Worm (Caenorhabditis elegans): ENCODE data around the gene tag-314.

The tag-314 gene

DNA sequence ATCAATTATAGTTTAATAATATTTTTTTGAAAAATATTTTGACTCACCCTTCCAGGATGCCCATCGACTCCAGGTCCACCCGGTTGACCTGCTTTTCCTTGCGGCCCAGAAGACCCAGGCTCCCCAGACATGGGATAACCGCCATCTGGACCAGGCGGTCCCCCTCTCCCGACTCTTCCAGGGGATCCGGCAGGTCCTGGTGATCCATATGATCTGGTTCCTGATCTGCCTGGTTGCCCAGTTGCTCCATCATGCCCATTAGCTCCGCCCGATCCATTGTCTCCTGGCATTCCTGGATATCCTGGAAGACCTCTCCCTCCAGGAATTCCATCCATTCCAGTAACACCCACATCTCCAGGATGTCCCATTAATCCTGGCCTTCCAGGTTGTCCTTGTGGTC, 34.8 kb downstream of the tag-314 start:
- TF ChIP-seq blmp-1 (tag; optimal IDR thresholded peaks at IDR 0.05; ENCODE audit: insufficient read depth) (no peak), Y55F3AM.14 (GFP tag; optimal IDR thresholded peaks at IDR 0.05) (peak; percentile 74)

- TF ChIP-seq nhr-21 (tag; optimal IDR thresholded peaks at IDR 0.05) (peak; percentile 13), fos-1 (tag; optimal IDR thresholded peaks at IDR 0.05) (peak; percentile 8), unc-62 (GFP tag; optimal IDR thresholded peaks at IDR 0.05) (no peak)
Measured at ce11 chrV:10388318-10388717, 40.2 kb downstream of the tag-314 start, which contains the start of gene AC3.5. AC3.5 (plus strand) TSS chrV:10388527.

- TF ChIP-seq nhr-21 (tag; optimal IDR thresholded peaks at IDR 0.05) (no peak), mab-5 (tag; optimal IDR thresholded peaks at IDR 0.05) (no peak), ama-1 (optimal IDR thresholded peaks at IDR 0.05) (no peak), ztf-4 (tag; optimal IDR thresholded peaks at IDR 0.05) (no peak)
Measured at ce11 chrV:10387412-10387811, 41.1 kb downstream of the tag-314 start.

- TF ChIP-seq ceh-82 (tag; optimal IDR thresholded peaks at IDR 0.05) (no peak), ceh-16 (tag; optimal IDR thresholded peaks at IDR 0.05) (no peak), nhr-10 (tag; optimal IDR thresholded peaks at IDR 0.05) (no peak)
Measured at ce11 chrV:10383950-10384349, 44.6 kb downstream of the tag-314 start, which contains the start of gene spe-10. spe-10 (plus strand) TSS chrV:10384250.

DNA sequence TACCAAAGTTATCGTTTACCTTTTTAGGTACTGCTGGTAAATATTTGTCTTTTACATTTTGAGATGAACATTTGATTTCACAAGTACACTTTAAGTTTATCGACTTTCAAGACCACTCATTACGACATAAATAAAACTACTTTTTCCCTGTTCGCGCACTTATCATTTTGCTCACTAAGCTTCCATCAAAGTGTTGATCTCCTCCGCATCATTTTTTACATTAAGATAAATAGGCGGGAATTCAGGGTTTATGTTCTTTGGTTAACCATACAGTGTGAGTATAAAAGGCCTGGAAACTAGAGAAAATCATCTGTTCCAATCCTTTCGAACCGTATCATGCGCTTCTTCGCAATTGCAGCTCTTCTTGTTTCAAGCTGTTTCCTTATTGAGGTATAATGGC, 46.4 kb downstream of the tag-314 start, which contains the start of gene pqn-2:
TSS of gene pqn-2 (plus strand) at position 301 of the 400 bp plus-strand sequence.
- TF ChIP-seq unc-55 (GFP tag; optimal IDR thresholded peaks at IDR 0.05): no peak
- no peak for TF ChIP-seq mdl-1 (tag; optimal IDR thresholded peaks at IDR 0.05)
- no peak for TF ChIP-seq unc-62 (GFP tag; optimal IDR thresholded peaks at IDR 0.05)
- TF ChIP-seq zag-1 (tag; optimal IDR thresholded peaks at IDR 0.05): no peak
- no peak for TF ChIP-seq alr-1 (tag; optimal IDR thresholded peaks at IDR 0.05)
- TF ChIP-seq crh-2 (tag; optimal IDR thresholded peaks at IDR 0.05): no peak
- no peak for TF ChIP-seq fos-1 (tag; optimal IDR thresholded peaks at IDR 0.05)
- TF ChIP-seq nhr-21 (tag; optimal IDR thresholded peaks at IDR 0.05): no peak
- TF ChIP-seq ZK546.5 (tag; optimal IDR thresholded peaks at IDR 0.05): no peak
- TF ChIP-seq nhr-12 (tag; optimal IDR thresholded peaks at IDR 0.05): no peak
- no peak for TF ChIP-seq Y55F3AM.14 (GFP tag; optimal IDR thresholded peaks at IDR 0.05)
- TF ChIP-seq gmeb-1 (tag; optimal IDR thresholded peaks at IDR 0.05): no peak
- no peak for TF ChIP-seq elt-1 (tag; optimal IDR thresholded peaks at IDR 0.05)
- no peak for TF ChIP-seq ama-1 (optimal IDR thresholded peaks at IDR 0.05)

DNA sequence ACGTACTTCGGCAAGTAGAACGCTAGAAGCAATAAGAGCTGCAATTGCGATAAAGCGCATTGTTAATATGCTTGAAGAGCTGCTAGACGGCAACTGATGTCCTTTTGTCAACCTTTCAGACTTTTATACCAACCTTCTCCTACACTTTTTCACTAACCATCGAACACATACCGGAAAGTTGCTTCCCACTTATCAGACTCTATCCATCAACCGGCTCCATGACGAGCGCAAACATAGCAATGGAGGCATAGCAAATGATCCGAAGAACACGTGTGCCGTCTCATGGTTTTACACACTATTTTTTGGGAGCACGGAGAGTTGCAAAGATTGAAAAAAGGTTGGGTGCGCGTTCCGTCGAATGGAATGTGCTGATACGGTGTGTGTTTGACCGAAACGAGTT, 46.8 kb downstream of the tag-314 start, which contains the start of gene abu-1:
TSS of gene abu-1 (minus strand) at position 101 of the 400 bp plus-strand sequence.
- TF ChIP-seq sma-3 (GFP tag; optimal IDR thresholded peaks at IDR 0.05) (no peak), lin-39 (tag; optimal IDR thresholded peaks at IDR 0.05) (no peak), unc-39 (tag; optimal IDR thresholded peaks at IDR 0.05) (no peak), sem-4 (tag; optimal IDR thresholded peaks at IDR 0.05) (no peak), aly-2 (tag; optimal IDR thresholded peaks at IDR 0.05) (no peak), mdl-1 (tag; optimal IDR thresholded peaks at IDR 0.05) (no peak), egl-27 (tag; optimal IDR thresholded peaks at IDR 0.05) (no peak), nhr-237 (tag; optimal IDR thresholded peaks at IDR 0.05) (no peak), zag-1 (tag; optimal IDR thresholded peaks at IDR 0.05) (no peak), unc-55 (GFP tag; optimal IDR thresholded peaks at IDR 0.05) (no peak), peb-1 (tag; optimal IDR thresholded peaks at IDR 0.05) (no peak), nhr-25 (tag; optimal IDR thresholded peaks at IDR 0.05) (no peak), ztf-4 (tag; optimal IDR thresholded peaks at IDR 0.05) (no peak), nhr-11 (tag; optimal IDR thresholded peaks at IDR 0.05) (no peak), dmd-4 (tag; optimal IDR thresholded peaks at IDR 0.05) (no peak), nhr-129 (tag; optimal IDR thresholded peaks at IDR 0.05) (no peak), crh-2 (tag; optimal IDR thresholded peaks at IDR 0.05) (no peak), lsy-2 (tag; optimal IDR thresholded peaks at IDR 0.05) (no peak)
